Worm (Caenorhabditis elegans) whole organism, L2 larva: ENCODE data around the gene T16G12.4.

Experiments used
- C34F6.9 ChIP-seq: fragments of 150-350 bp; optimal IDR thresholded peaks from 2 replicates; lab custom pipeline; 2014; ENCODE audit warnings: missing biosample characterization, missing genetic modification characterization
- R02D3.7 ChIP-seq: fragments of 150-350 bp; optimal IDR thresholded peaks from 2 replicates; lab custom pipeline; 2014; ENCODE audit warnings: missing biosample characterization, missing genetic modification characterization
- Y55F3AM.14 ChIP-seq: fragments of 200-800 bp; sonication (Bioruptor generic); optimal IDR thresholded peaks from 2 replicates; lab custom pipeline; 2018; ENCODE audit warnings: mild to moderate bottlenecking, missing genetic modification characterization, missing compliant biosample characterization
- ZK546.5 ChIP-seq: sonication (generic microtip); optimal IDR thresholded peaks from 2 replicates; lab custom pipeline; 2017; ENCODE audit warnings: missing biosample characterization, missing genetic modification characterization
- alr-1 ChIP-seq: fragments of 150-350 bp; optimal IDR thresholded peaks from 2 replicates; lab custom pipeline; 2014; ENCODE audit warnings: missing biosample characterization, missing genetic modification characterization
- aly-2 ChIP-seq: fragments of 150-350 bp; optimal IDR thresholded peaks from 2 replicates; lab custom pipeline; 2014; ENCODE audit warnings: missing biosample characterization, missing genetic modification characterization
- ama-1 ChIP-seq: fragments of 150-350 bp; optimal IDR thresholded peaks from 2 replicates; lab custom pipeline; 2018; ENCODE audit warnings: inconsistent platforms
- blmp-1 ChIP-seq: sonication (generic microtip); optimal IDR thresholded peaks from 2 replicates; lab custom pipeline; 2017; ENCODE audit warnings: missing genetic modification characterization, mild to moderate bottlenecking, missing compliant biosample characterization, antibody characterized with exemption, moderate library complexity; ENCODE audit not compliant: insufficient read depth
- crh-2 ChIP-seq: sonication (generic microtip); optimal IDR thresholded peaks from 2 replicates; lab custom pipeline; 2017; ENCODE audit warnings: missing biosample characterization, missing genetic modification characterization
- dmd-4 ChIP-seq: sonication (generic microtip); optimal IDR thresholded peaks from 2 replicates; lab custom pipeline; 2017; ENCODE audit warnings: missing biosample characterization, missing genetic modification characterization
- elt-3 ChIP-seq: sonication (generic microtip); optimal IDR thresholded peaks from 2 replicates; lab custom pipeline; 2017; ENCODE audit warnings: missing biosample characterization, missing genetic modification characterization
- fos-1 ChIP-seq: fragments of 150-350 bp; optimal IDR thresholded peaks from 2 replicates; lab custom pipeline; 2014; ENCODE audit warnings: missing biosample characterization, missing genetic modification characterization
- gmeb-1 ChIP-seq: fragments of 150-350 bp; optimal IDR thresholded peaks from 2 replicates; lab custom pipeline; 2014; ENCODE audit warnings: missing biosample characterization, missing genetic modification characterization
- lin-11 ChIP-seq: fragments of 150-350 bp; sonication (generic microtip); optimal IDR thresholded peaks from 2 replicates; lab custom pipeline; 2014; ENCODE audit warnings: missing biosample characterization, missing genetic modification characterization, inconsistent platforms, mixed read lengths
- lin-13 ChIP-seq: fragments of 150-350 bp; optimal IDR thresholded peaks from 2 replicates; lab custom pipeline; 2014; ENCODE audit warnings: missing biosample characterization, missing genetic modification reagents, missing genetic modification characterization
- lin-39 ChIP-seq: fragments of 150-350 bp; optimal IDR thresholded peaks from 2 replicates; lab custom pipeline; 2014; ENCODE audit warnings: missing biosample characterization, missing genetic modification reagents, missing genetic modification characterization
- lsy-2 ChIP-seq, 2 experiments: fragments of 150-350 bp in 1 of 2; sonication (generic microtip) in 1 of 2; optimal IDR thresholded peaks; 2 replicates each; lab custom pipeline; 2014 to 2017; ENCODE audit warnings: missing biosample characterization in 2 of 2, missing genetic modification characterization in 2 of 2
- mab-5 ChIP-seq: fragments of 150-350 bp; optimal IDR thresholded peaks from 2 replicates; lab custom pipeline; 2014; ENCODE audit warnings: missing biosample characterization, missing genetic modification characterization
- mbf-1 ChIP-seq: sonication (generic microtip); optimal IDR thresholded peaks from 2 replicates; lab custom pipeline; 2017; ENCODE audit warnings: missing biosample characterization, missing genetic modification characterization
- mdl-1 ChIP-seq, 2 experiments: fragments of 150-350 bp in 1 of 2; sonication (generic microtip) in 1 of 2; optimal IDR thresholded peaks; 2 replicates each; lab custom pipeline; 2017; ENCODE audit warnings: missing biosample characterization in 2 of 2, missing genetic modification characterization in 2 of 2
- nhr-11 ChIP-seq: fragments of 150-350 bp; optimal IDR thresholded peaks from 2 replicates; lab custom pipeline; 2014; ENCODE audit warnings: missing biosample characterization, missing genetic modification characterization
- nhr-12 ChIP-seq: fragments of 150-350 bp; optimal IDR thresholded peaks from 2 replicates; lab custom pipeline; 2014; ENCODE audit warnings: missing biosample characterization, missing genetic modification characterization
- nhr-23 ChIP-seq: fragments of 150-350 bp; optimal IDR thresholded peaks from 2 replicates; lab custom pipeline; 2014; ENCODE audit warnings: missing biosample characterization, missing genetic modification reagents, missing genetic modification characterization
- nhr-237 ChIP-seq: fragments of 150-350 bp; optimal IDR thresholded peaks from 2 replicates; lab custom pipeline; 2014; ENCODE audit warnings: missing biosample characterization, missing genetic modification characterization
- nhr-25 ChIP-seq: fragments of 150-350 bp; sonication (generic microtip); optimal IDR thresholded peaks from 3 replicates; lab custom pipeline; 2014; ENCODE audit warnings: missing biosample characterization, missing genetic modification characterization
- nhr-6 ChIP-seq: fragments of 150-350 bp; optimal IDR thresholded peaks from 2 replicates; lab custom pipeline; 2014; ENCODE audit warnings: missing biosample characterization, missing genetic modification characterization
- nhr-77 ChIP-seq: fragments of 150-350 bp; optimal IDR thresholded peaks from 2 replicates; lab custom pipeline; 2014; ENCODE audit warnings: missing biosample characterization, missing genetic modification characterization
- peb-1 ChIP-seq: fragments of 150-350 bp; optimal IDR thresholded peaks from 2 replicates; lab custom pipeline; 2014; ENCODE audit warnings: missing biosample characterization, missing genetic modification characterization
- sma-9 ChIP-seq, 2 experiments: fragments of 150-350 bp in 1 of 2; sonication (generic microtip) in 1 of 2; optimal IDR thresholded peaks; 2 replicates each; lab custom pipeline; 2014 to 2016; ENCODE audit warnings: missing genetic modification characterization in 2 of 2, mild to moderate bottlenecking in 1 of 2, missing biosample characterization in 1 of 2, missing compliant biosample characterization in 1 of 2, missing genetic modification reagents in 1 of 2, moderate library complexity in 1 of 2
- snpc-4 ChIP-seq: fragments of 150-350 bp; optimal IDR thresholded peaks from 2 replicates; lab custom pipeline; 2014; ENCODE audit warnings: missing biosample characterization, missing genetic modification characterization
- unc-39 ChIP-seq: fragments of 150-350 bp; optimal IDR thresholded peaks from 2 replicates; lab custom pipeline; 2014; ENCODE audit warnings: missing biosample characterization, missing genetic modification characterization
- unc-62 ChIP-seq: fragments of 150-350 bp; optimal IDR thresholded peaks from 2 replicates; lab custom pipeline; 2014; ENCODE audit warnings: missing biosample characterization, missing genetic modification reagents, missing genetic modification characterization
- zag-1 ChIP-seq: fragments of 150-350 bp; optimal IDR thresholded peaks from 2 replicates; lab custom pipeline; 2014; ENCODE audit warnings: missing biosample characterization, missing genetic modification characterization
- ztf-1 ChIP-seq: fragments of 200-800 bp; sonication (Bioruptor generic); conservative IDR thresholded peaks from 2 replicates; pipeline ENCODE4 v1.3.6; 2022; ENCODE audit warnings: missing genetic modification characterization, missing compliant biosample characterization
- ztf-4 ChIP-seq: fragments of 150-350 bp; optimal IDR thresholded peaks from 2 replicates; lab custom pipeline; 2014; ENCODE audit warnings: missing biosample characterization, missing genetic modification characterization

The T16G12.4 gene

ce11 chrIII:10078784-10079183, 21.2 kb downstream of the T16G12.4 start:
- TF ChIP-seq snpc-4 (tag; lab: Kevin White, UChicago) (no peak), peb-1 (tag; lab: Kevin White, UChicago) (no peak), mdl-1 (tag; optimal IDR thresholded peaks at IDR 0.05; lab: Kevin White, UChicago) (no peak), nhr-11 (tag; lab: Kevin White, UChicago) (no peak)

- TF ChIP-seq mab-5 (tag; lab: Kevin White, UChicago) (no peak), ztf-1 (GFP tag; lab: Robert Waterston, UW) (no peak), C34F6.9 (no peak), aly-2 (no peak), Y55F3AM.14 (GFP tag; lab: Kevin White, UChicago) (no peak), ama-1 (lab: Kevin White, UChicago) (no peak), mbf-1 (no peak), nhr-25 (tag; lab: Kevin White, UChicago) (no peak), sma-9 (GFP tag; optimal IDR thresholded peaks at IDR 0.05; lab: Kevin White, UChicago) (no peak), sma-9 (tag; optimal IDR thresholded peaks at IDR 0.05; lab: Kevin White, UChicago) (no peak)
Observed at ce11 chrIII:10083242-10083641, 25.6 kb downstream of the T16G12.4 start, which contains the start of gene T16H12.3. T16H12.3 (minus strand) TSS chrIII:10083292.

ce11 chrIII:10085103-10085502, 27.5 kb downstream of the T16G12.4 start, which contains the start of gene T16H12.13:
T16H12.13 (plus strand) TSS chrIII:10085403.
- TF ChIP-seq alr-1 (tag; lab: Kevin White, UChicago), result no peak
- TF ChIP-seq nhr-23 (tag; lab: Kevin White, UChicago), result no peak
- no peak for TF ChIP-seq lin-39
- no peak for TF ChIP-seq unc-62 (GFP tag; lab: Kevin White, UChicago)
- no peak for TF ChIP-seq elt-3
- TF ChIP-seq gmeb-1 (tag; lab: Kevin White, UChicago), result no peak
- no peak for TF ChIP-seq blmp-1 (tag; lab: Kevin White, UChicago)
- no peak for TF ChIP-seq C34F6.9
- TF ChIP-seq nhr-237 (tag; lab: Kevin White, UChicago), result no peak
- TF ChIP-seq ama-1 (lab: Kevin White, UChicago), result no peak
- no peak for TF ChIP-seq mdl-1 (tag; optimal IDR thresholded peaks at IDR 0.05; lab: Kevin White, UChicago)
- TF ChIP-seq ztf-1 (GFP tag; lab: Robert Waterston, UW), result no peak
- TF ChIP-seq, all 48 proteins: peak for 0

- TF ChIP-seq peb-1 (tag; lab: Kevin White, UChicago), result no peak
- no peak for TF ChIP-seq unc-39 (tag; lab: Kevin White, UChicago)
- no peak for TF ChIP-seq sma-9 (GFP tag; optimal IDR thresholded peaks at IDR 0.05; lab: Kevin White, UChicago)
- TF ChIP-seq sma-9 (tag; optimal IDR thresholded peaks at IDR 0.05; lab: Kevin White, UChicago), result no peak
- TF ChIP-seq aly-2, result no peak
- no peak for TF ChIP-seq C34F6.9
- no peak for TF ChIP-seq R02D3.7 (tag; lab: Kevin White, UChicago)
- no peak for TF ChIP-seq nhr-23 (tag; lab: Kevin White, UChicago)
- no peak for TF ChIP-seq ztf-1 (GFP tag; lab: Robert Waterston, UW)
- TF ChIP-seq elt-3, result no peak
- no peak for TF ChIP-seq lin-11 (tag; lab: Kevin White, UChicago)
- TF ChIP-seq nhr-77 (tag; lab: Kevin White, UChicago), result no peak
- TF ChIP-seq crh-2 (tag; lab: Kevin White, UChicago), result no peak
- TF ChIP-seq nhr-237 (tag; lab: Kevin White, UChicago), result no peak
- TF ChIP-seq dmd-4 (tag; lab: Kevin White, UChicago), result no peak
- TF ChIP-seq nhr-11 (tag; lab: Kevin White, UChicago), result no peak
- TF ChIP-seq fos-1, result no peak
- TF ChIP-seq mbf-1, result no peak
Observed at ce11 chrIII:10085574-10085973, 28.0 kb downstream of the T16G12.4 start.

- no peak for TF ChIP-seq mab-5 (tag; lab: Kevin White, UChicago)
- no peak for TF ChIP-seq unc-39 (tag; lab: Kevin White, UChicago)
- no peak for TF ChIP-seq nhr-237 (tag; lab: Kevin White, UChicago)
- no peak for TF ChIP-seq ztf-4 (tag; lab: Kevin White, UChicago)
- TF ChIP-seq elt-3, result no peak
- no peak for TF ChIP-seq lin-13 (GFP tag; lab: Kevin White, UChicago)
- no peak for TF ChIP-seq lsy-2 (tag; optimal IDR thresholded peaks at IDR 0.05; lab: Kevin White, UChicago)
- no peak for TF ChIP-seq ZK546.5 (tag; lab: Kevin White, UChicago)
- no peak for TF ChIP-seq nhr-6 (tag; lab: Kevin White, UChicago)
- no peak for TF ChIP-seq zag-1
- TF ChIP-seq fos-1, result no peak
- no peak for TF ChIP-seq mdl-1 (tag; optimal IDR thresholded peaks at IDR 0.05; lab: Kevin White, UChicago)
- TF ChIP-seq aly-2, result no peak
- TF ChIP-seq sma-9 (GFP tag; optimal IDR thresholded peaks at IDR 0.05; lab: Kevin White, UChicago), result no peak
- TF ChIP-seq sma-9 (tag; optimal IDR thresholded peaks at IDR 0.05; lab: Kevin White, UChicago), result no peak
- no peak for TF ChIP-seq nhr-12 (tag; lab: Kevin White, UChicago)
Observed at ce11 chrIII:10085983-10086382, 28.4 kb downstream of the T16G12.4 start, which contains the start of gene T16H12.2. T16H12.2 (plus strand) TSS chrIII:10086283.
